Worm (Caenorhabditis elegans) whole organism, L1 larva: ENCODE results near the gene msp-63.

Source experiments
- C04F5.9 ChIP-seq: sonication (generic microtip); optimal IDR thresholded peaks from 2 replicates; lab custom pipeline; 2016; ENCODE audit warnings: missing genetic modification characterization, missing compliant biosample characterization
- C16A3.4 ChIP-seq: fragments of 150-350 bp; optimal IDR thresholded peaks from 2 replicates; lab custom pipeline; 2014; ENCODE audit warnings: missing biosample characterization, missing genetic modification characterization
- C34B4.2 ChIP-seq: sonication (generic microtip); optimal IDR thresholded peaks from 2 replicates; lab custom pipeline; 2017; ENCODE audit warnings: mild to moderate bottlenecking, missing genetic modification characterization, missing compliant biosample characterization
- F16B12.6 ChIP-seq: fragments of 150-350 bp; optimal IDR thresholded peaks from 2 replicates; lab custom pipeline; 2014; ENCODE audit warnings: missing biosample characterization, missing genetic modification characterization
- Y116A8C.19 ChIP-seq: sonication (generic microtip); optimal IDR thresholded peaks from 2 replicates; lab custom pipeline; 2016; ENCODE audit warnings: missing compliant biosample characterization, missing genetic modification characterization, borderline replicate concordance
- aha-1 ChIP-seq: fragments of 150-350 bp; optimal IDR thresholded peaks from 2 replicates; lab custom pipeline; 2014; ENCODE audit warnings: missing biosample characterization, missing genetic modification characterization
- blmp-1 ChIP-seq: fragments of 150-350 bp; optimal IDR thresholded peaks from 2 replicates; lab custom pipeline; 2014; ENCODE audit warnings: missing biosample characterization, missing genetic modification characterization
- ceh-63 ChIP-seq: fragments of 200-800 bp; sonication (Bioruptor generic); optimal IDR thresholded peaks from 2 replicates; lab custom pipeline; 2018; ENCODE audit warnings: mild to moderate bottlenecking, missing genetic modification characterization, missing compliant biosample characterization
- ceh-82 ChIP-seq, 3 experiments: fragments of 150-350 bp in 1 of 3; sonication (generic microtip) in 2 of 3; optimal IDR thresholded peaks; 2 replicates each; lab custom pipeline; 2014 to 2017; ENCODE audit warnings: missing biosample characterization in 3 of 3, missing genetic modification characterization in 3 of 3
- ceh-90 ChIP-seq: sonication (generic microtip); optimal IDR thresholded peaks from 2 replicates; lab custom pipeline; 2016; ENCODE audit warnings: missing genetic modification characterization, missing compliant biosample characterization
- dpl-1 ChIP-seq, 3 experiments: fragments of 150-350 bp in 2 of 3; sonication (generic microtip) in 1 of 3; optimal IDR thresholded peaks; 2 replicates each; lab custom pipeline; 2014 to 2017; ENCODE audit warnings: missing biosample characterization in 3 of 3, missing genetic modification characterization in 3 of 3, missing genetic modification reagents in 3 of 3
- dsc-1 ChIP-seq: sonication (generic microtip); optimal IDR thresholded peaks from 2 replicates; lab custom pipeline; 2016; ENCODE audit warnings: mild to moderate bottlenecking, missing genetic modification characterization, missing compliant biosample characterization
- efl-1 ChIP-seq, 4 experiments: fragments of 150-350 bp; optimal IDR thresholded peaks in 3 of 4; peaks in 1 of 4; 1 replicate in 1 of 4; 2 replicates in 3 of 4; lab custom pipeline; 2014; ENCODE audit warnings: missing biosample characterization in 2 of 4, missing genetic modification characterization in 2 of 4, missing genetic modification reagents in 2 of 4
- egl-13 ChIP-seq: sonication (generic microtip); optimal IDR thresholded peaks from 2 replicates; lab custom pipeline; 2016; ENCODE audit warnings: missing genotype, missing genetic modification reagents, missing genetic modification characterization, missing compliant biosample characterization
- egl-27 ChIP-seq, 2 experiments: fragments of 150-350 bp in 1 of 2; sonication (generic microtip); optimal IDR thresholded peaks; 3 replicates each; lab custom pipeline; 2017 to 2018; ENCODE audit warnings: missing biosample characterization in 2 of 2, missing genetic modification characterization in 2 of 2, missing genetic modification reagents in 2 of 2
- elt-2 ChIP-seq: sonication (generic microtip); optimal IDR thresholded peaks from 2 replicates; lab custom pipeline; 2016; ENCODE audit warnings: missing genetic modification characterization, mild to moderate bottlenecking, inconsistent platforms, missing compliant biosample characterization, missing genetic modification reagents
- elt-3 ChIP-seq, 6 experiments: fragments of 150-350 bp in 1 of 6; sonication (generic microtip); optimal IDR thresholded peaks; 2 replicates each; lab custom pipeline; 2017 to 2018; ENCODE audit warnings: missing biosample characterization in 6 of 6, missing genetic modification characterization in 6 of 6, inconsistent platforms in 1 of 6
- fkh-10 ChIP-seq: sonication (generic microtip); optimal IDR thresholded peaks from 2 replicates; lab custom pipeline; 2017; ENCODE audit warnings: missing biosample characterization, missing genetic modification reagents, missing genetic modification characterization
- grh-1 ChIP-seq: fragments of 200-800 bp; sonication (Bioruptor generic); IDR thresholded peaks from 2 replicates; pipeline ENCODE4 v1.3.6; 2022; ENCODE audit warnings: missing genetic modification reagents, missing genetic modification characterization, missing compliant biosample characterization
- hlh-17 ChIP-seq: fragments of 200-800 bp; sonication (Bioruptor generic); optimal IDR thresholded peaks from 2 replicates; lab custom pipeline; 2018; ENCODE audit warnings: missing genetic modification characterization, mild to moderate bottlenecking, missing compliant biosample characterization, moderate library complexity, borderline replicate concordance
- lin-13 ChIP-seq: fragments of 150-350 bp; optimal IDR thresholded peaks from 2 replicates; lab custom pipeline; 2014; ENCODE audit warnings: missing biosample characterization, missing genetic modification reagents, missing genetic modification characterization
- lin-14 ChIP-seq: fragments of 200-800 bp; sonication (Bioruptor generic); optimal IDR thresholded peaks from 2 replicates; lab custom pipeline; 2018; ENCODE audit warnings: mild to moderate bottlenecking, missing genetic modification characterization, moderate library complexity, missing compliant biosample characterization
- lin-35 ChIP-seq, 2 experiments: fragments of 150-350 bp; optimal IDR thresholded peaks; 2 replicates each; lab custom pipeline; 2014; ENCODE audit warnings: missing biosample characterization in 2 of 2, missing genetic modification characterization in 2 of 2, missing genetic modification reagents in 2 of 2
- lir-3 ChIP-seq: sonication (generic microtip); optimal IDR thresholded peaks from 2 replicates; lab custom pipeline; 2016; ENCODE audit warnings: mild to moderate bottlenecking, missing genetic modification characterization, moderate library complexity, missing compliant biosample characterization; ENCODE audit not compliant: poor library complexity
- lsy-2 ChIP-seq, 2 experiments: fragments of 150-350 bp; optimal IDR thresholded peaks; 2 replicates each; lab custom pipeline; 2014; ENCODE audit warnings: missing biosample characterization in 2 of 2, missing genetic modification characterization in 2 of 2
- mep-1 ChIP-seq: fragments of 150-350 bp; optimal IDR thresholded peaks from 2 replicates; lab custom pipeline; 2014; ENCODE audit warnings: missing biosample characterization, missing genetic modification characterization
- nhr-11 ChIP-seq: fragments of 150-350 bp; optimal IDR thresholded peaks from 2 replicates; lab custom pipeline; 2014; ENCODE audit warnings: missing biosample characterization, missing genetic modification characterization
- nhr-12 ChIP-seq: sonication (generic microtip); optimal IDR thresholded peaks from 2 replicates; lab custom pipeline; 2017; ENCODE audit warnings: missing biosample characterization, missing genetic modification characterization
- nhr-19 ChIP-seq: fragments of 200-800 bp; sonication (Bioruptor generic); conservative IDR thresholded peaks from 2 replicates; pipeline ENCODE4 v1.3.6; 2022; ENCODE audit warnings: missing genetic modification characterization, missing compliant biosample characterization
- nhr-20 ChIP-seq: sonication (generic microtip); optimal IDR thresholded peaks from 2 replicates; lab custom pipeline; 2016; ENCODE audit warnings: mild to moderate bottlenecking, missing genetic modification characterization, missing compliant biosample characterization
- nhr-71 ChIP-seq: sonication (generic microtip); optimal IDR thresholded peaks from 2 replicates; lab custom pipeline; 2016; ENCODE audit warnings: mild to moderate bottlenecking, missing genetic modification characterization, moderate library complexity, missing compliant biosample characterization
- nhr-76 ChIP-seq: sonication (generic microtip); optimal IDR thresholded peaks from 2 replicates; lab custom pipeline; 2017; ENCODE audit warnings: missing biosample characterization, missing genetic modification characterization
- nhr-85 ChIP-seq: sonication (generic microtip); peaks from one replicate; lab custom pipeline; 2016; ENCODE audit warnings: missing genetic modification characterization, inconsistent platforms, missing compliant biosample characterization
- nhr-90 ChIP-seq: sonication (generic microtip); optimal IDR thresholded peaks from 2 replicates; lab custom pipeline; 2016; ENCODE audit warnings: mild to moderate bottlenecking, missing genetic modification characterization, missing compliant biosample characterization; ENCODE audit not compliant: poor library complexity
- rnt-1 ChIP-seq: sonication (generic microtip); optimal IDR thresholded peaks from 2 replicates; lab custom pipeline; 2016; ENCODE audit warnings: mild to moderate bottlenecking, missing genetic modification characterization, moderate library complexity, missing compliant biosample characterization
- skn-1 ChIP-seq: fragments of 150-350 bp; optimal IDR thresholded peaks from 2 replicates; lab custom pipeline; 2014; ENCODE audit warnings: missing biosample characterization, missing genetic modification characterization
- sox-4 ChIP-seq: sonication (generic microtip); optimal IDR thresholded peaks from 2 replicates; lab custom pipeline; 2016; ENCODE audit warnings: missing genetic modification characterization, missing compliant biosample characterization
- sptf-1 ChIP-seq: fragments of 150-350 bp; optimal IDR thresholded peaks from 2 replicates; lab custom pipeline; 2014; ENCODE audit warnings: missing biosample characterization, missing genetic modification characterization
- swsn-7 ChIP-seq: sonication (generic microtip); optimal IDR thresholded peaks from 2 replicates; lab custom pipeline; 2016; ENCODE audit warnings: missing genetic modification characterization, missing compliant biosample characterization
- tbx-2 ChIP-seq: sonication (generic microtip); optimal IDR thresholded peaks from 2 replicates; lab custom pipeline; 2016; ENCODE audit warnings: missing genetic modification characterization, missing compliant biosample characterization
- tlp-1 ChIP-seq: fragments of 150-350 bp; optimal IDR thresholded peaks from 2 replicates; lab custom pipeline; 2014; ENCODE audit warnings: missing biosample characterization, missing genetic modification characterization
- unc-62 ChIP-seq: fragments of 150-350 bp; optimal IDR thresholded peaks from 2 replicates; lab custom pipeline; 2014; ENCODE audit warnings: missing biosample characterization, missing genetic modification reagents, missing genetic modification characterization
- unc-86 ChIP-seq: sonication (generic microtip); optimal IDR thresholded peaks from 2 replicates; lab custom pipeline; 2016; ENCODE audit warnings: missing genetic modification characterization, missing compliant biosample characterization
- xbp-1 ChIP-seq: sonication (generic microtip); optimal IDR thresholded peaks from 2 replicates; lab custom pipeline; 2016; ENCODE audit warnings: missing genetic modification characterization, missing compliant biosample characterization
- zip-4 ChIP-seq: fragments of 200-800 bp; sonication (Bioruptor generic); optimal IDR thresholded peaks from 2 replicates; lab custom pipeline; 2018; ENCODE audit warnings: mild to moderate bottlenecking, missing genetic modification characterization, moderate library complexity, missing compliant biosample characterization
- ztf-11 ChIP-seq, 2 experiments: sonication (generic microtip); optimal IDR thresholded peaks; 2 replicates each; lab custom pipeline; 2016 to 2017; ENCODE audit warnings: missing genetic modification characterization in 2 of 2, missing biosample characterization in 1 of 2, missing compliant biosample characterization in 1 of 2

msp-63 gene

ce11 chrII:5827364-5827763 lies 30.1 kb upstream of the msp-63 start, which contains the start of gene tbc-2:
tbc-2 (minus strand) TSS chrII:5827443.
- TF ChIP-seq lin-13 (GFP tag; lab: Kevin White, UChicago) (no peak), blmp-1 (tag; lab: Kevin White, UChicago) (peak; percentile 74), grh-1 (GFP tag; lab: Robert Waterston, UW) (peak; percentile 30; the same call in 1 of the 2 replicates), elt-3 (tag; optimal IDR thresholded peaks at IDR 0.05; lab: Kevin White, UChicago) (peak in 1 of 6 experiments; percentile 36), lin-14 (GFP tag; lab: Kevin White, UChicago) (peak; percentile 51), C34B4.2 (tag; lab: Kevin White, UChicago) (no peak)

- TF ChIP-seq fkh-10 (peak; percentile 29), hlh-17 (no peak), tlp-1 (no peak), dsc-1 (tag; lab: Kevin White, UChicago) (no peak), rnt-1 (no peak), egl-27 (tag; optimal IDR thresholded peaks at IDR 0.05; lab: Kevin White, UChicago) (no peak), ceh-82 (tag; optimal IDR thresholded peaks at IDR 0.05; lab: Kevin White, UChicago) (peak in 2 of 3 experiments; percentile 21 to 49), lin-14 (GFP tag; lab: Kevin White, UChicago) (peak; percentile 71), zip-4 (no peak), nhr-76 (tag; lab: Kevin White, UChicago) (no peak), sptf-1 (no peak), mep-1 (no peak), aha-1 (tag; lab: Kevin White, UChicago) (no peak)
Observed at ce11 chrII:5820282-5820762, 23.1 kb upstream of the msp-63 start, which contains the start of gene ehs-1. ehs-1 (plus strand) TSS chrII:5820712.

ce11 chrII:5819655-5820054 lies 22.4 kb upstream of the msp-63 start:
- TF ChIP-seq C04F5.9 (tag; lab: Kevin White, UChicago) = peak; percentile 27
- peak; percentile 57 for TF ChIP-seq nhr-90
- peak; percentile 28 for TF ChIP-seq elt-2
- no peak for TF ChIP-seq blmp-1 (tag; lab: Kevin White, UChicago)
- no peak for TF ChIP-seq Y116A8C.19 (tag; lab: Kevin White, UChicago)
- peak; percentile 32 to 73 (median 71) for TF ChIP-seq dpl-1 (GFP tag; optimal IDR thresholded peaks at IDR 0.05; lab: Kevin White, UChicago)
- TF ChIP-seq lin-14 (GFP tag; lab: Kevin White, UChicago) = peak; percentile 65
- TF ChIP-seq ceh-90 (tag; lab: Kevin White, UChicago) = peak; percentile 74
- peak; percentile 12 for TF ChIP-seq lin-13 (GFP tag; lab: Kevin White, UChicago)
- no peak for TF ChIP-seq nhr-11 (tag; lab: Kevin White, UChicago)
- TF ChIP-seq lir-3 (tag; lab: Kevin White, UChicago) = peak; percentile 77
- TF ChIP-seq ztf-11 (tag; optimal IDR thresholded peaks at IDR 0.05; lab: Kevin White, UChicago) = peak in 1 of 2 experiments; percentile 60
- no peak for TF ChIP-seq nhr-20 (tag; lab: Kevin White, UChicago)
- peak; percentile 82 for TF ChIP-seq rnt-1
- TF ChIP-seq nhr-71 (tag; lab: Kevin White, UChicago) = peak; percentile 67
- TF ChIP-seq ceh-82 (tag; optimal IDR thresholded peaks at IDR 0.05; lab: Kevin White, UChicago) = no peak
- TF ChIP-seq swsn-7 (tag; lab: Kevin White, UChicago) = peak; percentile 32
- peak; percentile 47 for TF ChIP-seq dsc-1 (tag; lab: Kevin White, UChicago)
- no peak for TF ChIP-seq unc-62 (GFP tag; lab: Kevin White, UChicago)
- TF ChIP-seq lsy-2 (tag; optimal IDR thresholded peaks at IDR 0.05; lab: Kevin White, UChicago) = peak in 1 of 2 experiments; percentile 40
- peak; percentile 79 for TF ChIP-seq nhr-85 (tag; lab: Kevin White, UChicago)
- peak; percentile 35 for TF ChIP-seq sox-4
- TF ChIP-seq C16A3.4 (tag; lab: Kevin White, UChicago) = peak; percentile 15
- TF ChIP-seq unc-86 = no peak
- TF ChIP-seq nhr-19 (GFP tag; lab: Robert Waterston, UW) = peak; percentile 16; the same call in 1 of the 2 replicates
- TF ChIP-seq nhr-12 = no peak
- peak; percentile 59 for TF ChIP-seq tbx-2 (tag; lab: Kevin White, UChicago)
- TF ChIP-seq ceh-63 (GFP tag; lab: Kevin White, UChicago) = no peak
- TF ChIP-seq sptf-1 = no peak
- no peak for TF ChIP-seq F16B12.6
- TF ChIP-seq hlh-17 = no peak
- TF ChIP-seq efl-1 (optimal IDR thresholded peaks at IDR 0.05; lab: Kevin White, UChicago) = peak; percentile 76 to 77
- peak; percentile 69 to 96 for TF ChIP-seq efl-1 (GFP tag; optimal IDR thresholded peaks at IDR 0.05 in 1 of 2; lab: Kevin White, UChicago)
- TF ChIP-seq lin-35 (GFP tag; optimal IDR thresholded peaks at IDR 0.05; lab: Kevin White, UChicago) = peak; percentile 9 to 69
- TF ChIP-seq egl-13 (tag; lab: Kevin White, UChicago) = peak; percentile 38
- TF ChIP-seq xbp-1 (tag; lab: Kevin White, UChicago) = peak; percentile 41
- TF ChIP-seq skn-1 = no peak
